Worm (Caenorhabditis elegans): ENCODE measurements around the gene wrt-1.

The wrt-1 gene

ce11 chrII:7574143-7574542 lies 43.3 kb downstream of the wrt-1 start, which contains the start of gene F35D2.2:
Gene F35D2.2 (plus strand): TSS chrII:7574443.
- TF ChIP-seq K09A11.1 (tag; optimal IDR thresholded peaks at IDR 0.05; ENCODE audit: insufficient read depth), result no peak

ce11 chrII:7575614-7576013 lies 44.8 kb downstream of the wrt-1 start, which contains the start of gene F35D2.1:
Gene F35D2.1 (plus strand): TSS chrII:7575914.
- TF ChIP-seq ceh-48 (tag; optimal IDR thresholded peaks at IDR 0.05) (no peak), K02D7.2 (tag; optimal IDR thresholded peaks at IDR 0.05) (no peak), pax-1 (tag; optimal IDR thresholded peaks at IDR 0.05) (no peak), lin-11 (tag; optimal IDR thresholded peaks at IDR 0.05) (no peak), che-1 (tag; optimal IDR thresholded peaks at IDR 0.05) (no peak), C08G9.2 (tag; optimal IDR thresholded peaks at IDR 0.05) (no peak), ceh-24 (tag; optimal IDR thresholded peaks at IDR 0.05) (no peak), pqm-1 (tag; optimal IDR thresholded peaks at IDR 0.05) (no peak), npax-4 (tag; optimal IDR thresholded peaks at IDR 0.05) (no peak), elt-4 (tag; optimal IDR thresholded peaks at IDR 0.05) (no peak), unc-3 (GFP tag; conservative IDR thresholded peaks at IDR 0.05) (no peak), unc-3 (tag; optimal IDR thresholded peaks at IDR 0.05) (no peak), pag-3 (tag; optimal IDR thresholded peaks at IDR 0.05; ENCODE audit: borderline replicate concordance) (no peak)

- TF ChIP-seq ztf-16 (tag; optimal IDR thresholded peaks at IDR 0.05), result no peak
- TF ChIP-seq ceh-18 (tag; optimal IDR thresholded peaks at IDR 0.05), result no peak
- no peak for TF ChIP-seq ama-1 (optimal IDR thresholded peaks at IDR 0.05)
- TF ChIP-seq ceh-34 (tag; optimal IDR thresholded peaks at IDR 0.05), result no peak
- no peak for TF ChIP-seq C38D4.7 (GFP tag; optimal IDR thresholded peaks at IDR 0.05)
- TF ChIP-seq ceh-45 (GFP tag; IDR thresholded peaks at IDR 0.05), result no peak
- no peak for TF ChIP-seq fkh-6 (tag; optimal IDR thresholded peaks at IDR 0.05)
Observed at ce11 chrII:7577412-7577811, 46.6 kb downstream of the wrt-1 start, which contains the start of gene F35D2.6. Gene F35D2.6 (plus strand): TSS chrII:7577712.

All from whole organism, late embryonic.